Worm (Caenorhabditis elegans): Measurements from ENCODE around the gene C29F3.3.

DNA sequence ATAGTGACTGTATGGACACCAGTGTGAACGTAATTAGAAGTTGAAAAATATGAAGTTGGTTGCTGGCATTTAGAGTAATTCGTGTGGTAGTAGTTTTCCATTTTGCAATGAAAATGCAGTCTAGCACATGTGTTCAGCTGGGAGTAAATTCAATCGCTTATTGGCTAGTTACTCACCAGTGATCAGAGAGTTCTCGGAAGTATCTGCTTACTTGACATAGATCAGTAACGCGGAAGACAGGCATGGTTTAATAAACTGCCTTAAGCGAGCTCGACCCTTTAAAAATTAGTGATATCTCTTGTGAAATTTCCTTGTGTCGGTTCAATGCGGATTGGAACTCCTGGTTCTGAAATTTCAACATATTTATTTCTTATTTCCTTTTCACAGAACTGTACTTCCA is 29.0 kb upstream of the C29F3.3 start, which contains the start of gene srh-52:
- TF ChIP-seq W03F9.2 (tag; optimal IDR thresholded peaks at IDR 0.05) (no peak), him-1 (tag; optimal IDR thresholded peaks at IDR 0.05) (no peak)
